Fruit fly (Drosophila melanogaster) whole organism, embryonic: ENCODE data around the gene Hmt4-20.

Experiments
- BtbVII ChIP-seq: fragments of 200-800 bp; sonication (Bioruptor generic); optimal IDR thresholded peaks from 3 replicates; lab custom pipeline; 2017; ENCODE audit warnings: missing biosample characterization, mild to moderate bottlenecking, missing genetic modification characterization
- C15 ChIP-seq: fragments of 200-800 bp; sonication (Bioruptor generic); IDR thresholded peaks from 3 replicates; pipeline ENCODE4 v1.3.6; 2022; ENCODE audit warnings: missing biosample characterization, missing genetic modification characterization
- CG11456 ChIP-seq: fragments of 200-800 bp; sonication (Bioruptor generic); IDR thresholded peaks from 3 replicates; pipeline ENCODE4 v1.3.6; 2022; ENCODE audit warnings: missing biosample characterization, missing genetic modification characterization
- CG12155 ChIP-seq: fragments of 200-800 bp; sonication (Bioruptor generic); optimal IDR thresholded peaks from 3 replicates; lab custom pipeline; 2016; ENCODE audit warnings: missing biosample characterization, missing genetic modification characterization
- CG14050 ChIP-seq: fragments of 200-800 bp; sonication (Bioruptor generic); IDR thresholded peaks from 3 replicates; pipeline ENCODE4 v1.3.6; 2022; ENCODE audit warnings: missing biosample characterization, missing genetic modification characterization
- CG14710 ChIP-seq: fragments of 200-800 bp; sonication (Bioruptor generic); optimal IDR thresholded peaks from 3 replicates; lab custom pipeline; 2019; ENCODE audit warnings: missing biosample characterization, mild to moderate bottlenecking, missing genetic modification characterization, moderate library complexity
- CG14965 ChIP-seq: fragments of 200-800 bp; sonication (Bioruptor generic); optimal IDR thresholded peaks from 2 replicates; lab custom pipeline; 2016; ENCODE audit warnings: missing biosample characterization, missing genetic modification characterization, borderline replicate concordance
- CG16863 ChIP-seq: fragments of 200-800 bp; sonication (Bioruptor generic); optimal IDR thresholded peaks from 3 replicates; lab custom pipeline; 2016; ENCODE audit warnings: missing biosample characterization, missing genetic modification characterization
- CG1832 ChIP-seq: fragments of 200-800 bp; sonication (Bioruptor generic); optimal IDR thresholded peaks from 2 replicates; lab custom pipeline; 2017; ENCODE audit warnings: missing biosample characterization, mild to moderate bottlenecking, missing genetic modification characterization, inconsistent platforms
- CG3847 ChIP-seq: fragments of 200-800 bp; sonication (Bioruptor generic); IDR thresholded peaks from 2 replicates; pipeline ENCODE4 v1.3.6; 2022; ENCODE audit warnings: missing biosample characterization, missing genetic modification characterization
- CG4360 ChIP-seq: fragments of 200-800 bp; sonication (Bioruptor generic); IDR thresholded peaks from 2 replicates; pipeline ENCODE4 v1.3.6; 2022; ENCODE audit warnings: missing biosample characterization, missing genetic modification characterization
- CG43689 ChIP-seq: fragments of 200-800 bp; sonication (Bioruptor generic); IDR thresholded peaks from 2 replicates; pipeline ENCODE4 v1.3.6; 2022; ENCODE audit warnings: missing biosample characterization, missing genetic modification characterization
- CG4707 ChIP-seq: fragments of 200-800 bp; sonication (Bioruptor generic); optimal IDR thresholded peaks from 2 replicates; lab custom pipeline; 2018; ENCODE audit warnings: missing biosample characterization, mild to moderate bottlenecking, missing genetic modification characterization, moderate library complexity
- CG4854 ChIP-seq: fragments of 200-800 bp; sonication (Bioruptor generic); optimal IDR thresholded peaks from 2 replicates; lab custom pipeline; 2016; ENCODE audit warnings: missing biosample characterization, missing genetic modification characterization, inconsistent platforms
- CG7987 ChIP-seq: fragments of 200-800 bp; sonication (Bioruptor generic); optimal IDR thresholded peaks from 2 replicates; lab custom pipeline; 2018; ENCODE audit warnings: missing biosample characterization, mild to moderate bottlenecking, missing genetic modification characterization, moderate library complexity
- CG8290 ChIP-seq, 3 experiments: fragments of 200-800 bp; sonication (Bioruptor generic); optimal IDR thresholded peaks; 2 replicates each; lab custom pipeline; 2016 to 2019; ENCODE audit warnings: missing biosample characterization in 3 of 3, missing genetic modification characterization in 3 of 3, mild to moderate bottlenecking in 2 of 3, moderate library complexity in 1 of 3
- CG8765 ChIP-seq: fragments of 200-800 bp; sonication (Bioruptor generic); IDR thresholded peaks from 2 replicates; pipeline ENCODE4 v1.3.6; 2022; ENCODE audit warnings: missing biosample characterization, missing genetic modification characterization
- CG9609 ChIP-seq: fragments of 200-800 bp; sonication (Bioruptor generic); optimal IDR thresholded peaks from 3 replicates; lab custom pipeline; 2016; ENCODE audit warnings: missing biosample characterization, missing genetic modification characterization
- CG9727 ChIP-seq: fragments of 200-800 bp; sonication (Bioruptor generic); optimal IDR thresholded peaks from 3 replicates; lab custom pipeline; 2017; ENCODE audit warnings: missing biosample characterization, mild to moderate bottlenecking, missing genetic modification characterization
- CHES-1-like ChIP-seq: fragments of 200-800 bp; sonication (Bioruptor generic); optimal IDR thresholded peaks from 2 replicates; lab custom pipeline; 2016; ENCODE audit warnings: missing biosample characterization, missing genetic modification characterization
- CTCF ChIP-seq: fragments of 200-800 bp; sonication (Bioruptor generic); optimal IDR thresholded peaks from 2 replicates; lab custom pipeline; 2017; ENCODE audit warnings: missing biosample characterization, mild to moderate bottlenecking, missing genetic modification characterization, moderate library complexity
- Dad ChIP-seq: fragments of 200-800 bp; sonication (Bioruptor generic); optimal IDR thresholded peaks from 3 replicates; lab custom pipeline; 2016; ENCODE audit warnings: missing biosample characterization, missing genetic modification characterization
- Dll ChIP-seq: fragments of 200-800 bp; sonication (Bioruptor generic); IDR thresholded peaks from 4 replicates; pipeline ENCODE4 v1.3.6; 2022; ENCODE audit warnings: missing biosample characterization, missing genetic modification characterization; ENCODE audit not compliant: partially characterized antibody
- ERR ChIP-seq: fragments of 200-800 bp; sonication (Bioruptor generic); optimal IDR thresholded peaks from 2 replicates; lab custom pipeline; 2016; ENCODE audit warnings: missing biosample characterization, missing genetic modification characterization
- Fer3 ChIP-seq: fragments of 200-800 bp; sonication (Bioruptor generic); optimal IDR thresholded peaks from 2 replicates; lab custom pipeline; 2018; ENCODE audit warnings: missing biosample characterization, mild to moderate bottlenecking, missing genetic modification characterization, moderate library complexity
- GATAe ChIP-seq: fragments of 200-800 bp; sonication (Bioruptor generic); conservative IDR thresholded peaks from 2 replicates; pipeline ENCODE4 v1.3.6; 2022; ENCODE audit warnings: missing biosample characterization, missing genetic modification characterization
- H15 ChIP-seq: fragments of 200-800 bp; sonication (Bioruptor generic); IDR thresholded peaks from 3 replicates; pipeline ENCODE4 v1.3.6; 2022; ENCODE audit warnings: missing biosample characterization, missing genetic modification characterization
- HmgD ChIP-seq: fragments of 200-800 bp; sonication (Bioruptor generic); optimal IDR thresholded peaks from 3 replicates; lab custom pipeline; 2016; ENCODE audit warnings: missing biosample characterization, missing genetic modification characterization
- Hmr ChIP-seq: fragments of 200-800 bp; sonication (Bioruptor generic); optimal IDR thresholded peaks from 3 replicates; lab custom pipeline; 2017; ENCODE audit warnings: mild to moderate bottlenecking, missing biosample characterization, missing genetic modification reagents, missing genetic modification characterization
- Hr78 ChIP-seq, 2 experiments: fragments of 200-800 bp in 1 of 2; fragments of >200 bp in 1 of 2; sonication (Bioruptor generic) in 1 of 2; optimal IDR thresholded peaks; 2 replicates each; lab custom pipeline; 2017 to 2019; ENCODE audit warnings: missing biosample characterization in 2 of 2, missing genetic modification characterization in 2 of 2, mild to moderate bottlenecking in 1 of 2, moderate library complexity in 1 of 2
- Neu2 ChIP-seq: fragments of 200-800 bp; sonication (Bioruptor generic); optimal IDR thresholded peaks from 3 replicates; lab custom pipeline; 2016; ENCODE audit warnings: missing biosample characterization, missing genetic modification characterization, borderline replicate concordance
- Nf-YC ChIP-seq: fragments of 200-800 bp; optimal IDR thresholded peaks from 3 replicates; lab custom pipeline; 2019; ENCODE audit warnings: missing biosample characterization, mild to moderate bottlenecking, missing genetic modification characterization, moderate library complexity
- NfI ChIP-seq: fragments of 200-800 bp; sonication (Bioruptor generic); optimal IDR thresholded peaks from 3 replicates; lab custom pipeline; 2018; ENCODE audit warnings: missing biosample characterization, mild to moderate bottlenecking, missing genetic modification characterization, moderate library complexity
- Rx ChIP-seq: fragments of 200-800 bp; sonication (Bioruptor generic); IDR thresholded peaks from 2 replicates; pipeline ENCODE4 v1.3.6; 2022; ENCODE audit warnings: missing biosample characterization, missing genetic modification characterization
- Tbp ChIP-seq: fragments of >200 bp; optimal IDR thresholded peaks from 2 replicates; lab custom pipeline; 2018; ENCODE audit warnings: missing biosample characterization, missing genetic modification characterization
- bab2 ChIP-seq: fragments of 200-800 bp; sonication (Bioruptor generic); optimal IDR thresholded peaks from 2 replicates; lab custom pipeline; 2016; ENCODE audit warnings: missing biosample characterization, missing genetic modification characterization
- cad ChIP-seq: fragments of >200 bp; optimal IDR thresholded peaks from 2 replicates; lab custom pipeline; 2017; ENCODE audit warnings: missing biosample characterization, missing genetic modification characterization
- cas ChIP-seq: fragments of 200-800 bp; sonication (Bioruptor generic); IDR thresholded peaks from 2 replicates; pipeline ENCODE4 v1.3.6; 2022; ENCODE audit warnings: missing biosample characterization, missing genetic modification characterization
- en ChIP-seq: fragments of 200-800 bp; sonication (Bioruptor generic); optimal IDR thresholded peaks from 2 replicates; lab custom pipeline; 2016; ENCODE audit warnings: missing biosample characterization, missing genetic modification characterization
- ewg ChIP-seq: fragments of 200-800 bp; sonication (Bioruptor generic); optimal IDR thresholded peaks from 3 replicates; lab custom pipeline; 2017; ENCODE audit warnings: mild to moderate bottlenecking, missing biosample characterization, missing genetic modification reagents, missing genetic modification characterization
- eyg ChIP-seq: fragments of 200-800 bp; sonication (Bioruptor generic); optimal IDR thresholded peaks from 3 replicates; lab custom pipeline; 2016; ENCODE audit warnings: missing biosample characterization, missing genetic modification characterization
- fd3F ChIP-seq: fragments of 200-800 bp; sonication (Bioruptor generic); optimal IDR thresholded peaks from 2 replicates; lab custom pipeline; 2018; ENCODE audit warnings: missing biosample characterization, mild to moderate bottlenecking, missing genetic modification characterization, moderate library complexity
- grn ChIP-seq: fragments of 200-800 bp; sonication (Bioruptor generic); optimal IDR thresholded peaks from 3 replicates; lab custom pipeline; 2017; ENCODE audit warnings: missing biosample characterization, missing genetic modification characterization
- ham ChIP-seq: fragments of 200-800 bp; sonication (Bioruptor generic); IDR thresholded peaks from 2 replicates; pipeline ENCODE4 v1.3.6; 2022; ENCODE audit warnings: missing biosample characterization, missing genetic modification characterization
- inv ChIP-seq: fragments of 200-800 bp; sonication (Bioruptor generic); IDR thresholded peaks from 2 replicates; pipeline ENCODE4 v1.3.6; 2022; ENCODE audit warnings: missing biosample characterization, missing genetic modification characterization; ENCODE audit not compliant: partially characterized antibody
- jing ChIP-seq: fragments of 200-800 bp; sonication (Bioruptor generic); optimal IDR thresholded peaks from 2 replicates; lab custom pipeline; 2018; ENCODE audit warnings: missing biosample characterization, mild to moderate bottlenecking, missing genetic modification characterization
- klu ChIP-seq: fragments of 200-800 bp; sonication (Bioruptor generic); IDR thresholded peaks from 2 replicates; pipeline ENCODE4 v1.3.6; 2022; ENCODE audit warnings: missing biosample characterization, missing genetic modification characterization
- luna ChIP-seq: fragments of 200-800 bp; sonication (Bioruptor generic); optimal IDR thresholded peaks from 2 replicates; lab custom pipeline; 2016; ENCODE audit warnings: missing biosample characterization, missing genetic modification characterization
- mam ChIP-seq: fragments of 200-800 bp; sonication (Bioruptor generic); optimal IDR thresholded peaks from 3 replicates; lab custom pipeline; 2016; ENCODE audit warnings: missing biosample characterization, missing genetic modification characterization
- repo ChIP-seq: fragments of 200-800 bp; sonication (Bioruptor generic); optimal IDR thresholded peaks from 2 replicates; lab custom pipeline; 2016; ENCODE audit warnings: missing biosample characterization, missing genetic modification characterization
- so ChIP-seq: fragments of 200-800 bp; sonication (Bioruptor generic); IDR thresholded peaks from 3 replicates; pipeline ENCODE4 v1.3.6; 2022; ENCODE audit warnings: missing biosample characterization, missing genetic modification characterization
- wek ChIP-seq: fragments of 200-800 bp; sonication (Bioruptor generic); optimal IDR thresholded peaks from 3 replicates; lab custom pipeline; 2018; ENCODE audit warnings: missing biosample characterization, mild to moderate bottlenecking, missing genetic modification characterization, moderate library complexity
- z ChIP-seq: fragments of 200-800 bp; sonication (Bioruptor generic); IDR thresholded peaks from 3 replicates; pipeline ENCODE4 v1.3.6; 2022; ENCODE audit warnings: missing biosample characterization, missing genetic modification characterization

The Hmt4-20 gene

dm6 chrX:617477-617795, 38.4 kb downstream of the Hmt4-20 start (continued):
- TF ChIP-seq mam (GFP tag; lab: Kevin White, UChicago) (no peak), fd3F (no peak), luna (GFP tag; lab: Kevin White, UChicago) (no peak), CG16863 (GFP tag; lab: Kevin White, UChicago) (no peak), cad (GFP tag; lab: Kevin White, UChicago) (no peak), CHES-1-like (GFP tag; lab: Kevin White, UChicago) (no peak), CG7987 (GFP tag; lab: Kevin White, UChicago) (no peak), CG4707 (GFP tag; lab: Kevin White, UChicago) (no peak), Hmr (GFP tag; lab: Kevin White, UChicago) (peak; percentile 36), CG4360 (peak; percentile 91), CG11456 (GFP tag; lab: Robert Waterston, UW) (no peak), CG9609 (GFP tag; lab: Kevin White, UChicago) (no peak), CTCF (GFP tag; lab: Kevin White, UChicago) (peak; percentile 52), Rx (no peak), CG3847 (GFP tag; lab: Robert Waterston, UW) (peak; percentile 34; the same call in 1 of the 2 replicates), z (no peak), ewg (GFP tag; lab: Kevin White, UChicago) (peak; percentile 57), CG14710 (tag; lab: Kevin White, UChicago) (peak; percentile 19), CG12155 (GFP tag; lab: Kevin White, UChicago) (no peak), bab2 (no peak), repo (GFP tag; lab: Kevin White, UChicago) (no peak), klu (GFP tag; lab: Robert Waterston, UW) (no peak), CG14965 (GFP tag; lab: Kevin White, UChicago) (no peak), CG8765 (no peak), Tbp (no peak), CG8290 (GFP tag; optimal IDR thresholded peaks at IDR 0.05; lab: Kevin White, UChicago) (no peak), CG8290 (tag; optimal IDR thresholded peaks at IDR 0.05; lab: Kevin White, UChicago) (peak in 1 of 2 experiments; percentile 68), BtbVII (no peak), ERR (GFP tag; lab: Kevin White, UChicago) (no peak), jing (no peak), H15 (GFP tag; lab: Robert Waterston, UW) (no peak), wek (GFP tag; lab: Kevin White, UChicago) (no peak), C15 (GFP tag; lab: Robert Waterston, UW) (no peak), ham (no peak), grn (GFP tag; lab: Kevin White, UChicago) (no peak), Neu2 (GFP tag; lab: Kevin White, UChicago) (no peak), Fer3 (no peak), CG9727 (GFP tag; lab: Kevin White, UChicago) (no peak), Hr78 (GFP tag; optimal IDR thresholded peaks at IDR 0.05; lab: Kevin White, UChicago) (no peak), Dll (GFP tag; lab: Robert Waterston, UW) (peak; percentile 76), en (no peak), CG4854 (GFP tag; lab: Kevin White, UChicago) (no peak), eyg (no peak), CG43689 (no peak), Nf-YC (no peak), NfI (GFP tag; lab: Kevin White, UChicago) (no peak), CG1832 (GFP tag; lab: Kevin White, UChicago) (no peak), inv (peak; percentile 75), CG14050 (GFP tag; lab: Robert Waterston, UW) (no peak), so (GFP tag; lab: Robert Waterston, UW) (no peak), HmgD (GFP tag; lab: Kevin White, UChicago) (peak; percentile 19), Dad (GFP tag; lab: Kevin White, UChicago) (no peak), GATAe (GFP tag; lab: Robert Waterston, UW) (no peak), cas (GFP tag; lab: Robert Waterston, UW) (no peak)
